Worm (Caenorhabditis elegans) whole organism, mixed stage, embryonic: ENCODE results near the gene hlh-14.

Experiments
- M03D4.4 ChIP-seq: sonication (generic microtip); optimal IDR thresholded peaks from 2 replicates; lab custom pipeline; 2017; ENCODE audit warnings: mild to moderate bottlenecking, missing genetic modification characterization, missing compliant biosample characterization
- ces-1 ChIP-seq: fragments of 150-350 bp; optimal IDR thresholded peaks from 2 replicates; lab custom pipeline; 2014; ENCODE audit warnings: missing biosample characterization, missing genetic modification reagents, missing genetic modification characterization
- elt-1 ChIP-seq: sonication (generic microtip); optimal IDR thresholded peaks from 2 replicates; lab custom pipeline; 2017; ENCODE audit warnings: missing genetic modification characterization, mild to moderate bottlenecking, missing compliant biosample characterization, antibody characterized with exemption, moderate library complexity, borderline replicate concordance; ENCODE audit not compliant: insufficient read depth
- elt-3 ChIP-seq: fragments of 150-350 bp; optimal IDR thresholded peaks from 2 replicates; lab custom pipeline; 2014; ENCODE audit warnings: missing biosample characterization, missing genetic modification characterization
- nhr-237 ChIP-seq: fragments of 150-350 bp; optimal IDR thresholded peaks from 2 replicates; lab custom pipeline; 2014; ENCODE audit warnings: missing biosample characterization, missing genetic modification characterization
- nhr-28 ChIP-seq: fragments of 150-350 bp; optimal IDR thresholded peaks from 2 replicates; lab custom pipeline; 2014; ENCODE audit warnings: missing biosample characterization, missing genetic modification characterization
- sptf-1 ChIP-seq: sonication (generic microtip); optimal IDR thresholded peaks from 2 replicates; lab custom pipeline; 2017; ENCODE audit warnings: mild to moderate bottlenecking, missing genetic modification characterization, moderate library complexity, missing compliant biosample characterization
- unc-62 ChIP-seq: fragments of 150-350 bp; optimal IDR thresholded peaks from 2 replicates; lab custom pipeline; 2014; ENCODE audit warnings: missing biosample characterization, missing genetic modification reagents, missing genetic modification characterization

DNA sequence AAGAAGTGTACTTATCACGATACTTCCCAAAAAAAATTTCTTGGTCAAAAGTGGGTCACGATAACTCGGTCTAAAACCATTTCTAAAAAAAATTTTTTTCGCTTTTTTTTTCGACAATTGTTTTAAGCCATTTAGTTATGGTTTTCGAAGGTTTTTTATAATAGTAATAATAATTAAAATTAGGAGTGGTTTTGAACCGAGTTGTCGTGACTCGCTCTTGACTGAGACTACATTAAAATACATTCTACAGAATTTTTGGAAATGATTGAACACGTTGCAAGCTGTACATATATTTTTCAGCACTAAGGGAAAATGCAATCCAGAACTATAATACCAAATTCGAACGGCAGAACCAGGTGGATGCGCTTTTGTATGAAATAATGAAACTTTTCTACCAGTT lies 15.5 kb upstream of the hlh-14 start, which contains the start of gene F10C1.8:
- TF ChIP-seq elt-3 (tag; lab: Kevin White, UChicago) = no peak
- no peak for TF ChIP-seq M03D4.4 (tag; lab: Kevin White, UChicago)
- no peak for TF ChIP-seq unc-62 (GFP tag; lab: Kevin White, UChicago)
- no peak for TF ChIP-seq sptf-1 (tag; lab: Kevin White, UChicago)
- no peak for TF ChIP-seq elt-1 (tag; lab: Kevin White, UChicago)
- TF ChIP-seq nhr-28 (tag; lab: Kevin White, UChicago) = no peak
- TF ChIP-seq nhr-237 (tag; lab: Kevin White, UChicago) = no peak
- TF ChIP-seq ces-1 = no peak
